Worm (Caenorhabditis elegans) whole organism, midembryonic: ENCODE measurements around the gene F08D12.4.

ENCODE experiments used
- T22C8.4 ChIP-seq: fragments of 200-800 bp; sonication (Bioruptor generic); IDR thresholded peaks from 2 replicates; pipeline ENCODE4 v1.3.6; 2022; ENCODE audit warnings: missing genetic modification characterization, missing compliant biosample characterization
- cog-1 ChIP-seq: sonication (generic microtip); optimal IDR thresholded peaks from 2 replicates; lab custom pipeline; 2016; ENCODE audit warnings: missing genetic modification characterization, missing compliant biosample characterization
- flt-1 ChIP-seq: fragments of 200-800 bp; sonication (Bioruptor generic); IDR thresholded peaks from 2 replicates; pipeline ENCODE4 v1.3.6; 2022; ENCODE audit warnings: missing genetic modification characterization, missing compliant biosample characterization
- klf-2 ChIP-seq: fragments of 200-800 bp; sonication (Bioruptor generic); conservative IDR thresholded peaks from 2 replicates; pipeline ENCODE4 v1.3.6; 2022; ENCODE audit warnings: missing genetic modification reagents, missing genetic modification characterization, missing compliant biosample characterization
- tab-1 ChIP-seq: fragments of 200-800 bp; sonication (Bioruptor generic); IDR thresholded peaks from 2 replicates; pipeline ENCODE4 v1.3.6; 2022; ENCODE audit warnings: missing genetic modification characterization, missing compliant biosample characterization
- ztf-23 ChIP-seq: fragments of 200-800 bp; sonication (Bioruptor generic); IDR thresholded peaks from 2 replicates; pipeline ENCODE4 v1.3.6; 2022; ENCODE audit warnings: missing genetic modification reagents, missing genetic modification characterization, missing compliant biosample characterization
- ztf-29 ChIP-seq: fragments of 200-800 bp; sonication (Bioruptor generic); IDR thresholded peaks from 2 replicates; pipeline ENCODE4 v1.3.6; 2022; ENCODE audit warnings: missing genetic modification reagents, missing genetic modification characterization, missing compliant biosample characterization

- TF ChIP-seq tab-1, result no peak
- TF ChIP-seq cog-1, result no peak
- no peak for TF ChIP-seq klf-2 (GFP tag; lab: Robert Waterston, UW)
- TF ChIP-seq T22C8.4 (GFP tag; lab: Robert Waterston, UW), result no peak
- no peak for TF ChIP-seq flt-1 (GFP tag; lab: Robert Waterston, UW)
- TF ChIP-seq ztf-23 (GFP tag; lab: Robert Waterston, UW), result no peak
- no peak for TF ChIP-seq ztf-29
Measured at ce11 chrII:2735192-2735591, 42.8 kb upstream of the F08D12.4 start, which contains the start of gene wdr-31.
